Fruit fly (Drosophila melanogaster): Measurements from ENCODE around the gene CG13720.
A peak's percentile ranks its signal among the peaks of the same experiment; 100 is the strongest.

CG13720 gene

DNA sequence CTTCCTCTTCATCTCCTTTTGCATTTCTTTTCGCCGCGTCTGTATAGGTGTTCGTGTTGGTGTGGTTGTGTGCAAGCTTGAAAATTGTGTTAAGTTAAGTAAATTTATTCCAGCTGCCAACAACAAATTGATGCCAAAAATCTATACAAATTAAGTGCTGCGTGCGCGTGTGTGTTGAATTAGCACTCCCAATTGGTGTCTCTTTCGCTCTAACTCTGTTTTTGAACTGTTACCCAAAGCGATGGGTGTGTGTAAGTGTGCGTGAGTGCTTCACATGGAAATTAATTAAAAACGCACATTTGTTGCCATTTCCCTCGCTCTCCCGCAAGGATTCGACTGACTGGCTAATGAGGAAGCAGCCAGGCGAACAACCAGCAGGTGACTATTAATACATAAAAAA is 42.2 kb upstream of the CG13720 start:
- TF ChIP-seq lola (GFP tag; optimal IDR thresholded peaks at IDR 0.05), result no peak
- TF ChIP-seq Vsx2 (GFP tag; optimal IDR thresholded peaks at IDR 0.05; ENCODE audit: partially characterized antibody), result no peak
- TF ChIP-seq psq (GFP tag; optimal IDR thresholded peaks at IDR 0.05), result no peak
- TF ChIP-seq h (GFP tag; optimal IDR thresholded peaks at IDR 0.05), result no peak
- no peak for TF ChIP-seq Abd-B (GFP tag; optimal IDR thresholded peaks at IDR 0.05)
- no peak for TF ChIP-seq Myc (optimal IDR thresholded peaks at IDR 0.05)
- TF ChIP-seq Jra (GFP tag; optimal IDR thresholded peaks at IDR 0.05), result no peak
- TF ChIP-seq CG32264 (GFP tag; optimal IDR thresholded peaks at IDR 0.05), result no peak
- no peak for TF ChIP-seq HLH106 (tag; optimal IDR thresholded peaks at IDR 0.05)
- no peak for TF ChIP-seq tai (GFP tag; optimal IDR thresholded peaks at IDR 0.05)
- no peak for TF ChIP-seq Hr83 (GFP tag; optimal IDR thresholded peaks at IDR 0.05; ENCODE audit: poor library complexity, severe bottlenecking)
- no peak for TF ChIP-seq GATAd (GFP tag; optimal IDR thresholded peaks at IDR 0.05)
- TF ChIP-seq CrebA (GFP tag; optimal IDR thresholded peaks at IDR 0.05; ENCODE audit: borderline replicate concordance), result no peak
- no peak for TF ChIP-seq woc (GFP tag; optimal IDR thresholded peaks at IDR 0.05)
- TF ChIP-seq Dfd (GFP tag; optimal IDR thresholded peaks at IDR 0.05), result no peak
- no peak for TF ChIP-seq OdsH (GFP tag; optimal IDR thresholded peaks at IDR 0.05)

DNA sequence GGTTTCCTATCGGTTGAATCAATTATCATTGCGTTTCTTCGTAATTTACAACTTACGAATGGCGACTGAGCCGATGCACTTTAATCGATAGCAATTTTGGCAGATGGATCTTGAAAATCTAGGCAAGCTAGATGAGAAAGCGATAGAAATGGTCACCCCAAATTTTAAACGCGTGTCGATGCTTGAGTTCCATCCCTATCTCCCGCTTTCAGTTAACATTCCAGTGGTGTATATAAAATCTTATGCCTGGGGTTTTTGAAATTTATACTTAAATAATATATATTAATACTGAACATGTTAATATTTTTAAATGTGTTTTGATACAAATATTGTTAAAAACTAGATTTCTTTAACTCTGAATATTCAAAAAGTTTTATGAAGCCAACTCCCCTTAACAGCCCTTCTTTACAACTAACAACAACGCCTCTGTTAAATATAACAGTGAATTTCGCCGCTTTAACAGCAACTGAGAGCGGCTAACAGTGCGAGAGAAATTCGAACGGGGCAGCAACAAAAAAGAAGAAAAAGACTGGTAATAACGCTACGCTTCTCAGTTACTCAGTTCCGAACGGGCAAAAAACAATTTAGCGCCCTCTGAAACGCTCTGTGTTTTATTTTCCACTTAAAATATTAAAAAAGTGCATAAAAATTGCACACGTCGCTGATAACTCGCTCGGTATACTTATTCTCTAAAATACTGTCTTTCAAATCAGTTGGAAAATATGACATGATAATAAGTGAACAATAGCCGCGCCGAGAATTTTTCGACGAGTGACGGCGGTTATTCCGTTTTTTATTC is 41.5 kb upstream of the CG13720 start, which contains the start of gene CG11357:
Gene CG11357 (plus strand): TSS at position 479 of the 799 bp plus-strand sequence.
- TF ChIP-seq dmrt93B (GFP tag; optimal IDR thresholded peaks at IDR 0.05) (peak; percentile 97), Dif (GFP tag; optimal IDR thresholded peaks at IDR 0.05; ENCODE audit: partially characterized antibody) (peak; percentile 33), brk (GFP tag; optimal IDR thresholded peaks at IDR 0.05) (peak; percentile 97), rgr (GFP tag; optimal IDR thresholded peaks at IDR 0.05) (peak; percentile 99), Myc (optimal IDR thresholded peaks at IDR 0.05) (no peak), Abd-B (GFP tag; optimal IDR thresholded peaks at IDR 0.05) (no peak), CG32264 (GFP tag; optimal IDR thresholded peaks at IDR 0.05) (peak; percentile 81), Sp1 (GFP tag; optimal IDR thresholded peaks at IDR 0.05) (peak; percentile 99), OdsH (GFP tag; optimal IDR thresholded peaks at IDR 0.05) (peak; percentile 99), woc (GFP tag; optimal IDR thresholded peaks at IDR 0.05) (peak; percentile 72), pan (optimal IDR thresholded peaks at IDR 0.05) (no peak), tai (GFP tag; optimal IDR thresholded peaks at IDR 0.05) (peak; percentile 85), Hnf4 (GFP tag; optimal IDR thresholded peaks at IDR 0.05) (peak; percentile 95), jim (GFP tag; optimal IDR thresholded peaks at IDR 0.05) (no peak), CG9705 (GFP tag; optimal IDR thresholded peaks at IDR 0.05) (peak; percentile 97), Vsx2 (GFP tag; optimal IDR thresholded peaks at IDR 0.05; ENCODE audit: partially characterized antibody) (peak; percentile 21), lola (GFP tag; optimal IDR thresholded peaks at IDR 0.05) (no peak), Jra (GFP tag; optimal IDR thresholded peaks at IDR 0.05) (peak; percentile 69), fru (GFP tag; optimal IDR thresholded peaks at IDR 0.05) (peak; percentile 95), N (GFP tag; optimal IDR thresholded peaks at IDR 0.05) (no peak), dl (GFP tag; optimal IDR thresholded peaks at IDR 0.05; ENCODE audit: insufficient read depth in 1 of 2, partially characterized antibody in 2 of 2) (peak in 1 of 2 experiments; percentile 48), Hr78 (GFP tag; optimal IDR thresholded peaks at IDR 0.05) (no peak), sv (GFP tag; optimal IDR thresholded peaks at IDR 0.05) (peak; percentile 88), GATAd (GFP tag; optimal IDR thresholded peaks at IDR 0.05) (peak; percentile 63), Hr83 (GFP tag; optimal IDR thresholded peaks at IDR 0.05; ENCODE audit: poor library complexity, severe bottlenecking) (peak; percentile 37), dsf (GFP tag; optimal IDR thresholded peaks at IDR 0.05; ENCODE audit: borderline replicate concordance) (peak; percentile 86), ey (GFP tag; optimal IDR thresholded peaks at IDR 0.05) (peak; percentile 92), CrebA (GFP tag; optimal IDR thresholded peaks at IDR 0.05; ENCODE audit: borderline replicate concordance) (peak; percentile 70), br (GFP tag; optimal IDR thresholded peaks at IDR 0.05) (peak; percentile 91), foxo (GFP tag; optimal IDR thresholded peaks at IDR 0.05) (peak in 1 of 2 experiments; percentile 97), HLH106 (tag; optimal IDR thresholded peaks at IDR 0.05) (peak; percentile 99), Dfd (GFP tag; optimal IDR thresholded peaks at IDR 0.05) (peak; percentile 44), sage (GFP tag; optimal IDR thresholded peaks at IDR 0.05) (peak; percentile 91), Rel (GFP tag; optimal IDR thresholded peaks at IDR 0.05) (peak; percentile 83), Rel (tag; optimal IDR thresholded peaks at IDR 0.05) (peak; percentile 92), usp (GFP tag; optimal IDR thresholded peaks at IDR 0.05) (no peak), psq (GFP tag; optimal IDR thresholded peaks at IDR 0.05) (peak; percentile 96), Mio (GFP tag; optimal IDR thresholded peaks at IDR 0.05) (peak; percentile 58), h (GFP tag; optimal IDR thresholded peaks at IDR 0.05) (peak; percentile 96)
